Worm (Caenorhabditis elegans): ENCODE data around the gene D1014.4.

Gene D1014.4

DNA sequence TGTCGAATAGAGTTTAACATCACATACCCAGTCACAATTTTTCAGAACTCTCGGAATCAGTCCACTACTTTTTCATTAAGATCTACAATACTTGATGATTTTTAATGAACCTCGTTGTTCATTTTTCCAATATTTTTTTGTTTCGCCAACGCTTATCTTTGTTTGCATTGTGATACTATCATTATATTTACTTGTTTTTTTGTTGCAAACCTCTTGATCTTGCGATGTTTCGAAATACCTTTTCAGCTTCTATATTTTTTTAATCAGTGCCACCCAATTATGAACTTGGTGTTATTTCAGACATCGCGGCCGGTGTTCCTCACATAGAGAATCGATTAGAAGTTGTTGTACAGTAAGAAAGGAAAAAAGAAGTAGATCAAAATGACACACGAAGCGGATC is 24.4 kb upstream of the D1014.4 start, which contains the start of gene myo-5:
Gene myo-5 (plus strand): TSS at position 301 of the 400 bp plus-strand sequence.
- TF ChIP-seq lsy-2 (tag; optimal IDR thresholded peaks at IDR 0.05): no peak
- TF ChIP-seq efl-1 (optimal IDR thresholded peaks at IDR 0.05): no peak
- TF ChIP-seq efl-1 (GFP tag; optimal IDR thresholded peaks at IDR 0.05 in 1 of 2): peak in 1 of 2 experiments; percentile 15
- TF ChIP-seq snu-23 (GFP tag; optimal IDR thresholded peaks at IDR 0.05): no peak
- no peak for TF ChIP-seq xbp-1 (tag; optimal IDR thresholded peaks at IDR 0.05)

DNA sequence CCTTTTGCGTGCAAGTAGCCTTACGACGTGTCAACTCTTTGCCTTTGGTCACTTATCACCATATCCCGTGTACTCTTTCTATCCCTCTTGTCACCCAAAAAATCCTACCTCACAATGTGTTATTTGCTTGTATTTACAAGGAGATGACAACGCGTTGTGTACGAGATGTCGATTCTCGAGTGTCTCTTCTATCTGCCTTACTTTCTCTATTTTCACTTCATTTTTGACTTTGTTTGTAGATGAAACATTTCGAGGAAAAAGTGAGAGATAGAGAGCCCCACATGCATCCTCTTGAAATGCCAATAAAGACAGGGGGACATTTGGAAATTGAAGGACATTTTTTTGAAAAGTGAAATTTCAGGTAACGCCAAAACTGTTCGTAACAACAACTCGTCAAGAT is 22.2 kb upstream of the D1014.4 start:
- TF ChIP-seq swsn-7 (tag; optimal IDR thresholded peaks at IDR 0.05) (no peak), fos-1 (tag; optimal IDR thresholded peaks at IDR 0.05) (no peak), nhr-77 (tag; optimal IDR thresholded peaks at IDR 0.05) (peak; percentile 74), C34B4.2 (tag; optimal IDR thresholded peaks at IDR 0.05) (no peak), tbx-2 (tag; optimal IDR thresholded peaks at IDR 0.05) (peak; percentile 34)

DNA sequence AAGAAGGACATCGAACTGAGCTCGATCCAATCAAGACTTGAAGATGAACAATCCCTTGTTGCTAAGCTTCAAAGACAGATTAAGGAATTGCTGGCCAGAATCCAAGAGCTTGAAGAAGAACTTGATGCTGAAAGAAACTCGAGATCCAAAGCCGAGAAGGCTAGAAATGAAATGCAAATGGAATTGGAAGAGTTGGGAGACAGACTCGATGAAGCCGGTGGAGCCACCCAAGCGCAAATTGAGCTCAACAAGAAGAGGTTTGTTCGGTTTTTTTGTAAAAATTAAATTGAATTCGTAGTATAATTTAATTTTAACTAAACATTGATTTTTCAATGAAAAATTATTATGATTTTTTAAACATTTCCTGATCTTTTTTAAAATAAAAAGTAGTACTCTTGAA is 18.5 kb upstream of the D1014.4 start:
- TF ChIP-seq elt-2 (tag; optimal IDR thresholded peaks at IDR 0.05) (no peak), nhr-20 (tag; optimal IDR thresholded peaks at IDR 0.05) (no peak), C34B4.2 (tag; optimal IDR thresholded peaks at IDR 0.05) (no peak), pag-3 (tag; optimal IDR thresholded peaks at IDR 0.05; ENCODE audit: borderline replicate concordance, insufficient read depth) (no peak), blmp-1 (tag; optimal IDR thresholded peaks at IDR 0.05) (no peak), sup-37 (GFP tag; optimal IDR thresholded peaks at IDR 0.05) (no peak), lin-13 (GFP tag; optimal IDR thresholded peaks at IDR 0.05) (no peak), fkh-10 (GFP tag; optimal IDR thresholded peaks at IDR 0.05) (no peak), alr-1 (tag; optimal IDR thresholded peaks at IDR 0.05; ENCODE audit: borderline replicate concordance) (no peak), C04F5.9 (tag; optimal IDR thresholded peaks at IDR 0.05) (no peak), unc-130 (tag; optimal IDR thresholded peaks at IDR 0.05) (no peak)

DNA sequence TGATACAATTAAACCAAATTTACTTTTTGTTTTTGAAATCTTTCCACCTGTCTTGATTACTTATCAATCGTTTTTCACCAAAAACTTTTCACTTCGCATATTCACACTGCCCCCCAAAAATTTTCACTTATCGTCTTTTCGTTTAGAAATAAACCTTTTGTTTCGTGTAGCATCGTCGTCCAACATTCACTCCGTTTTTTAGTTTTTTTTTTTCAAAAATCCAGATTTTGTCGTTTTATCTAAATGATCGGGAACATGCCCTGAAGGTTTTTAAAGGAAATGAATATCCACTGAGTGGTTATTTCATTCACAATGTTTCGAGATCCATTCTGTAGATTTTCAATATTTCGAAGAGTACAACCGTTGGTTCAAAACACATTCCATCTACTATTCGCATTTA is 15.1 kb upstream of the D1014.4 start, which contains the start of gene D1014.7:
Gene D1014.7 (plus strand): TSS at position 301 of the 400 bp plus-strand sequence.
- TF ChIP-seq nhr-85 (tag) (no peak), ces-1 (GFP tag; optimal IDR thresholded peaks at IDR 0.05) (no peak), dsc-1 (tag; optimal IDR thresholded peaks at IDR 0.05) (no peak), nhr-11 (tag; optimal IDR thresholded peaks at IDR 0.05) (no peak), jun-1 (tag; optimal IDR thresholded peaks at IDR 0.05) (no peak), nhr-47 (tag; optimal IDR thresholded peaks at IDR 0.05) (no peak)

- TF ChIP-seq irx-1 (tag; optimal IDR thresholded peaks at IDR 0.05): no peak
- no peak for TF ChIP-seq nhr-19 (GFP tag; conservative IDR thresholded peaks at IDR 0.05)
- TF ChIP-seq nhr-76 (tag; optimal IDR thresholded peaks at IDR 0.05): no peak
- no peak for TF ChIP-seq lir-3 (tag; optimal IDR thresholded peaks at IDR 0.05; ENCODE audit: poor library complexity)
- TF ChIP-seq tbx-2 (tag; optimal IDR thresholded peaks at IDR 0.05): no peak
- TF ChIP-seq fos-1 (tag; optimal IDR thresholded peaks at IDR 0.05): no peak
- no peak for TF ChIP-seq isw-1 (GFP tag; IDR thresholded peaks at IDR 0.05)
- no peak for TF ChIP-seq ztf-4 (tag; optimal IDR thresholded peaks at IDR 0.05)
- no peak for TF ChIP-seq lin-35 (GFP tag; optimal IDR thresholded peaks at IDR 0.05)
- TF ChIP-seq ceh-8 (GFP tag; optimal IDR thresholded peaks at IDR 0.05): no peak
- TF ChIP-seq egl-13 (tag; optimal IDR thresholded peaks at IDR 0.05): no peak
- TF ChIP-seq nhr-237 (tag; optimal IDR thresholded peaks at IDR 0.05): no peak
- no peak for TF ChIP-seq fkh-10 (GFP tag; optimal IDR thresholded peaks at IDR 0.05)
- TF ChIP-seq skn-1 (tag; optimal IDR thresholded peaks at IDR 0.05): no peak
Observed at ce11 chrV:8120868-8121267, 12.2 kb upstream of the D1014.4 start, which contains the start of gene D1014.6. TSS of gene D1014.6 (plus strand) at chrV:8121168.
